Fruit fly (Drosophila melanogaster) whole organism, prepupa: ENCODE data around the gene CG13097.
A peak's percentile ranks its signal among the peaks of the same experiment; 100 is the strongest.

ENCODE experiments used
- CG16779 ChIP-seq: fragments of 200-800 bp; sonication (Bioruptor generic); optimal IDR thresholded peaks from 3 replicates; lab custom pipeline; 2017; ENCODE audit warnings: missing biosample characterization, mild to moderate bottlenecking, missing genetic modification characterization
- CG32006 ChIP-seq: fragments of 200-800 bp; sonication (Bioruptor generic); optimal IDR thresholded peaks from 3 replicates; lab custom pipeline; 2017; ENCODE audit warnings: missing biosample characterization, mild to moderate bottlenecking, missing genetic modification characterization
- CG8119 ChIP-seq: fragments of 200-800 bp; sonication (Bioruptor generic); IDR thresholded peaks from 3 replicates; pipeline ENCODE4 v1.3.6; 2022; ENCODE audit warnings: missing biosample characterization, missing genetic modification characterization
- Eip93F ChIP-seq: fragments of 200-800 bp; sonication (Bioruptor generic); optimal IDR thresholded peaks from 2 replicates; lab custom pipeline; 2016; ENCODE audit warnings: missing biosample characterization, mild to moderate bottlenecking, missing genetic modification characterization
- svp ChIP-seq: fragments of 200-800 bp; sonication (Bioruptor generic); peaks from one replicate; lab custom pipeline; 2016; ENCODE audit warnings: missing biosample characterization, missing genetic modification characterization

- TF ChIP-seq CG16779 (tag; lab: Kevin White, UChicago) (no peak), CG32006 (GFP tag; lab: Kevin White, UChicago) (no peak), CG8119 (GFP tag; lab: Robert Waterston, UW) (peak; percentile 50; the same call in 2 of the 3 replicates), svp (GFP tag; lab: Kevin White, UChicago) (peak; percentile 86), Eip93F (no peak)
Observed at dm6 chr2L:8528951-8529430, 14.3 kb upstream of the CG13097 start, which contains the start of gene CG17834.
